Fruit fly (Drosophila melanogaster) whole organism, embryonic: Measurements from ENCODE around the gene CG2955.

Experiments used
- ATbp ChIP-seq: fragments of 200-800 bp; sonication (Bioruptor generic); optimal IDR thresholded peaks from 2 replicates; lab custom pipeline; 2017; ENCODE audit warnings: missing biosample characterization, mild to moderate bottlenecking, missing genetic modification characterization, missing genetic modification reagents
- Blimp-1 ChIP-seq: fragments of 200-800 bp; sonication (Bioruptor generic); optimal IDR thresholded peaks from 3 replicates; lab custom pipeline; 2018; ENCODE audit warnings: missing biosample characterization, missing genetic modification characterization, mild to moderate bottlenecking, moderate library complexity, missing genetic modification reagents
- CG10462 ChIP-seq: fragments of 200-800 bp; sonication (Bioruptor generic); optimal IDR thresholded peaks from 2 replicates; lab custom pipeline; 2016; ENCODE audit warnings: missing biosample characterization, missing genetic modification characterization
- CG11247 ChIP-seq: fragments of 200-800 bp; sonication (Bioruptor generic); IDR thresholded peaks from 2 replicates; pipeline ENCODE4 v1.3.6; 2022; ENCODE audit warnings: missing biosample characterization, missing genetic modification characterization
- CG12942 ChIP-seq: fragments of 200-800 bp; sonication (Bioruptor generic); optimal IDR thresholded peaks from 3 replicates; lab custom pipeline; 2016; ENCODE audit warnings: missing biosample characterization, missing genetic modification characterization
- CG13287 ChIP-seq: fragments of 200-800 bp; sonication (Bioruptor generic); IDR thresholded peaks from 2 replicates; pipeline ENCODE4 v1.3.6; 2022; ENCODE audit warnings: missing biosample characterization, missing genetic modification characterization; ENCODE audit not compliant: partially characterized antibody
- CG14667 ChIP-seq: fragments of 200-800 bp; sonication (Bioruptor generic); IDR thresholded peaks from 2 replicates; pipeline ENCODE4 v1.3.6; 2022; ENCODE audit warnings: missing biosample characterization, missing genetic modification characterization
- CG14860 ChIP-seq: fragments of 200-800 bp; sonication (Bioruptor generic); IDR thresholded peaks from 3 replicates; pipeline ENCODE4 v1.3.6; 2022; ENCODE audit warnings: missing biosample characterization, missing genetic modification characterization; ENCODE audit not compliant: partially characterized antibody
- CG2120 ChIP-seq: fragments of 200-800 bp; sonication (Bioruptor generic); optimal IDR thresholded peaks from 3 replicates; lab custom pipeline; 2016; ENCODE audit warnings: missing biosample characterization, missing genetic modification characterization
- CG2678 ChIP-seq: fragments of 200-800 bp; sonication (Bioruptor generic); optimal IDR thresholded peaks from 3 replicates; lab custom pipeline; 2019; ENCODE audit warnings: missing biosample characterization, mild to moderate bottlenecking, missing genetic modification characterization, moderate library complexity
- CG30020 ChIP-seq: fragments of 200-800 bp; optimal IDR thresholded peaks from 2 replicates; lab custom pipeline; 2019; ENCODE audit warnings: missing biosample characterization, mild to moderate bottlenecking, missing genetic modification characterization, moderate library complexity
- CG31441 ChIP-seq: fragments of 200-800 bp; sonication (Bioruptor generic); IDR thresholded peaks from 2 replicates; pipeline ENCODE4 v1.3.6; 2022; ENCODE audit warnings: missing biosample characterization, missing genetic modification characterization
- CG3281 ChIP-seq: fragments of 200-800 bp; sonication (Bioruptor generic); optimal IDR thresholded peaks from 3 replicates; lab custom pipeline; 2017; ENCODE audit warnings: missing biosample characterization, mild to moderate bottlenecking, missing genetic modification characterization
- CG33557 ChIP-seq: fragments of 200-800 bp; sonication (Bioruptor generic); optimal IDR thresholded peaks from 2 replicates; lab custom pipeline; 2019; ENCODE audit warnings: missing biosample characterization, mild to moderate bottlenecking, missing genetic modification characterization, moderate library complexity
- CG6175 ChIP-seq: fragments of 200-800 bp; sonication (Bioruptor generic); IDR thresholded peaks from 3 replicates; pipeline ENCODE4 v1.3.6; 2022; ENCODE audit warnings: missing biosample characterization, missing genetic modification characterization
- CG8089 ChIP-seq: fragments of 200-800 bp; sonication (Bioruptor generic); optimal IDR thresholded peaks from 3 replicates; lab custom pipeline; 2016; ENCODE audit warnings: missing biosample characterization, missing genetic modification characterization
- CkIIα-i1 ChIP-seq: fragments of 200-800 bp; sonication (Bioruptor generic); IDR thresholded peaks from 2 replicates; pipeline ENCODE4 v1.3.6; 2022; ENCODE audit warnings: missing biosample characterization, missing genetic modification characterization
- D ChIP-seq, 2 experiments: fragments of 200-800 bp in 1 of 2; fragments of >200 bp in 1 of 2; sonication (Bioruptor generic) in 1 of 2; optimal IDR thresholded peaks; 2 replicates in 1 of 2; 3 replicates in 1 of 2; lab custom pipeline; 2017; ENCODE audit warnings: mild to moderate bottlenecking in 1 of 2, missing biosample characterization in 1 of 2, missing genetic modification characterization in 1 of 2, missing genetic modification reagents in 1 of 2
- Dll ChIP-seq: fragments of 200-800 bp; sonication (Bioruptor generic); IDR thresholded peaks from 4 replicates; pipeline ENCODE4 v1.3.6; 2022; ENCODE audit warnings: missing biosample characterization, missing genetic modification characterization; ENCODE audit not compliant: partially characterized antibody
- Gsc ChIP-seq: fragments of 200-800 bp; sonication (Bioruptor generic); IDR thresholded peaks from 2 replicates; pipeline ENCODE4 v1.3.6; 2022; ENCODE audit warnings: missing biosample characterization, missing genetic modification characterization
- Lpt ChIP-seq: fragments of >200 bp; optimal IDR thresholded peaks from 2 replicates; lab custom pipeline; 2018; ENCODE audit warnings: missing biosample characterization, missing genetic modification characterization
- NFAT ChIP-seq: fragments of 200-800 bp; sonication (Bioruptor generic); IDR thresholded peaks from 2 replicates; pipeline ENCODE4 v1.3.6; 2022; ENCODE audit warnings: missing biosample characterization, missing genetic modification characterization
- Nf-YC ChIP-seq: fragments of 200-800 bp; optimal IDR thresholded peaks from 3 replicates; lab custom pipeline; 2019; ENCODE audit warnings: missing biosample characterization, mild to moderate bottlenecking, missing genetic modification characterization, moderate library complexity
- Pdp1 ChIP-seq, 2 experiments: fragments of 200-800 bp; sonication (Bioruptor generic); optimal IDR thresholded peaks; 3 replicates each; lab custom pipeline; 2016; ENCODE audit warnings: missing biosample characterization in 2 of 2, missing genetic modification characterization in 2 of 2, mild to moderate bottlenecking in 1 of 2, moderate library complexity in 1 of 2
- Spps ChIP-seq: fragments of 200-800 bp; sonication (Bioruptor generic); optimal IDR thresholded peaks from 2 replicates; lab custom pipeline; 2018; ENCODE audit warnings: missing biosample characterization, mild to moderate bottlenecking, missing genetic modification characterization
- Ssrp ChIP-seq: fragments of 200-800 bp; sonication (Bioruptor generic); optimal IDR thresholded peaks from 2 replicates; lab custom pipeline; 2018; ENCODE audit warnings: missing biosample characterization, mild to moderate bottlenecking, missing genetic modification characterization, moderate library complexity
- TFAM ChIP-seq: fragments of 200-800 bp; sonication (Bioruptor generic); optimal IDR thresholded peaks from 2 replicates; lab custom pipeline; 2017; ENCODE audit warnings: missing biosample characterization, missing genetic modification characterization, inconsistent platforms
- aop ChIP-seq: fragments of 200-800 bp; sonication (Bioruptor generic); IDR thresholded peaks from 2 replicates; pipeline ENCODE4 v1.3.6; 2022; ENCODE audit warnings: missing biosample characterization, missing genetic modification characterization
- bowl ChIP-seq: fragments of 200-800 bp; sonication (Bioruptor generic); IDR thresholded peaks from 2 replicates; pipeline ENCODE4 v1.3.6; 2022; ENCODE audit warnings: missing biosample characterization, missing genetic modification characterization
- crol ChIP-seq: fragments of 200-800 bp; sonication (Bioruptor generic); IDR thresholded peaks from 2 replicates; pipeline ENCODE4 v1.3.6; 2022; ENCODE audit warnings: missing biosample characterization, missing genetic modification characterization
- emc ChIP-seq: fragments of 200-800 bp; sonication (Bioruptor generic); optimal IDR thresholded peaks from 2 replicates; lab custom pipeline; 2016; ENCODE audit warnings: missing biosample characterization, missing genetic modification characterization
- ewg ChIP-seq: fragments of 200-800 bp; sonication (Bioruptor generic); optimal IDR thresholded peaks from 3 replicates; lab custom pipeline; 2017; ENCODE audit warnings: mild to moderate bottlenecking, missing biosample characterization, missing genetic modification reagents, missing genetic modification characterization
- exex ChIP-seq: fragments of 200-800 bp; sonication (Bioruptor generic); optimal IDR thresholded peaks from 4 replicates; lab custom pipeline; 2018; ENCODE audit warnings: missing biosample characterization, mild to moderate bottlenecking, missing genetic modification characterization, moderate library complexity
- h ChIP-seq: fragments of >200 bp; optimal IDR thresholded peaks from 2 replicates; lab custom pipeline; 2017
- jing ChIP-seq: fragments of 200-800 bp; sonication (Bioruptor generic); optimal IDR thresholded peaks from 2 replicates; lab custom pipeline; 2018; ENCODE audit warnings: missing biosample characterization, mild to moderate bottlenecking, missing genetic modification characterization
- lov ChIP-seq, 2 experiments: fragments of 200-800 bp in 1 of 2; fragments of >200 bp in 1 of 2; sonication (Bioruptor generic) in 1 of 2; IDR thresholded peaks in 1 of 2; optimal IDR thresholded peaks in 1 of 2; 2 replicates in 1 of 2; 3 replicates in 1 of 2; pipeline versions ENCODE4 v1.3.6 to Lab custom; 2017 to 2022; ENCODE audit warnings: missing biosample characterization in 1 of 2, missing genetic modification characterization in 1 of 2
- nerfin-1 ChIP-seq: fragments of 200-800 bp; sonication (Bioruptor generic); optimal IDR thresholded peaks from 3 replicates; lab custom pipeline; 2019; ENCODE audit warnings: missing biosample characterization, mild to moderate bottlenecking, missing genetic modification characterization, moderate library complexity
- otp ChIP-seq: fragments of 200-800 bp; sonication (Bioruptor generic); IDR thresholded peaks from 3 replicates; pipeline ENCODE4, ENCODE4 v1.3.6; 2022; ENCODE audit warnings: missing biosample characterization, missing genetic modification characterization
- salm ChIP-seq: fragments of 200-800 bp; sonication (Bioruptor generic); optimal IDR thresholded peaks from 2 replicates; lab custom pipeline; 2018; ENCODE audit warnings: missing biosample characterization, mild to moderate bottlenecking, missing genetic modification characterization
- seq ChIP-seq: fragments of 200-800 bp; sonication (Bioruptor generic); IDR thresholded peaks from 2 replicates; pipeline ENCODE4 v1.3.6; 2022; ENCODE audit warnings: missing biosample characterization, missing genetic modification characterization
- sim ChIP-seq: fragments of 200-800 bp; sonication (Bioruptor generic); IDR thresholded peaks from 2 replicates; pipeline ENCODE4 v1.3.6; 2022; ENCODE audit warnings: missing biosample characterization, missing genetic modification characterization
- sisA ChIP-seq: fragments of 200-800 bp; sonication (Bioruptor generic); IDR thresholded peaks from 2 replicates; pipeline ENCODE4 v1.3.6; 2022; ENCODE audit warnings: missing biosample characterization, missing genetic modification characterization
- slbo ChIP-seq: fragments of 200-800 bp; sonication (Bioruptor generic); IDR thresholded peaks from 2 replicates; pipeline ENCODE4 v1.3.6; 2022; ENCODE audit warnings: missing biosample characterization, missing genetic modification characterization
- stc ChIP-seq: fragments of 200-800 bp; sonication (Bioruptor generic); IDR thresholded peaks from 2 replicates; pipeline ENCODE4 v1.3.6; 2022; ENCODE audit warnings: missing biosample characterization, missing genetic modification characterization
- tll ChIP-seq, 2 experiments: fragments of 200-800 bp in 1 of 2; fragments of >200 bp in 1 of 2; sonication (Bioruptor generic) in 1 of 2; optimal IDR thresholded peaks; 2 replicates each; lab custom pipeline; 2017 to 2019; ENCODE audit warnings: missing biosample characterization in 2 of 2, missing genetic modification characterization in 2 of 2, mild to moderate bottlenecking in 1 of 2, moderate library complexity in 1 of 2
- twi ChIP-seq: fragments of 200-800 bp; optimal IDR thresholded peaks from 2 replicates; lab custom pipeline; 2019; ENCODE audit warnings: missing biosample characterization, mild to moderate bottlenecking, missing genetic modification characterization, moderate library complexity
- usp ChIP-seq: fragments of >200 bp; optimal IDR thresholded peaks from 2 replicates; lab custom pipeline; 2017; ENCODE audit warnings: missing biosample characterization, missing genetic modification characterization
- wek ChIP-seq: fragments of 200-800 bp; sonication (Bioruptor generic); optimal IDR thresholded peaks from 3 replicates; lab custom pipeline; 2018; ENCODE audit warnings: missing biosample characterization, mild to moderate bottlenecking, missing genetic modification characterization, moderate library complexity

The CG2955 gene

dm6 chr2L:4124629-4125350, 24.3 kb upstream of the CG2955 start (continued):
- peak; percentile 69 for TF ChIP-seq ATbp (GFP tag; lab: Kevin White, UChicago)
- peak; percentile 64 for TF ChIP-seq nerfin-1 (tag; lab: Kevin White, UChicago)
- TF ChIP-seq salm (tag; lab: Kevin White, UChicago): peak; percentile 45
- TF ChIP-seq otp (GFP tag; lab: Robert Waterston, UW): peak; percentile 27; the same call in 1 of the 3 replicates
- TF ChIP-seq Blimp-1 (GFP tag; lab: Kevin White, UChicago): peak; percentile 82
- TF ChIP-seq Ssrp (tag; lab: Kevin White, UChicago): peak; percentile 60
- TF ChIP-seq wek (GFP tag; lab: Kevin White, UChicago): no peak
- TF ChIP-seq Pdp1 (GFP tag; optimal IDR thresholded peaks at IDR 0.05; lab: Kevin White, UChicago): peak; percentile 13 to 40
- no peak for TF ChIP-seq CG10462 (GFP tag; lab: Kevin White, UChicago)
- no peak for TF ChIP-seq CG6175 (GFP tag; lab: Robert Waterston, UW)
- TF ChIP-seq emc (GFP tag; lab: Kevin White, UChicago): no peak
- peak; percentile 78 for TF ChIP-seq crol (GFP tag; lab: Robert Waterston, UW)
- no peak for TF ChIP-seq CG8089 (GFP tag; lab: Kevin White, UChicago)
- TF ChIP-seq CG30020 (tag; lab: Kevin White, UChicago): no peak
- TF ChIP-seq sisA (GFP tag; lab: Robert Waterston, UW): peak; percentile 41
- TF ChIP-seq Lpt (GFP tag; lab: Kevin White, UChicago): no peak
- no peak for TF ChIP-seq Nf-YC (tag; lab: Kevin White, UChicago)
- TF ChIP-seq NFAT (GFP tag; lab: Robert Waterston, UW): no peak
- TF ChIP-seq lov (optimal IDR thresholded peaks at IDR 0.05; lab: Kevin White, UChicago): no peak
- TF ChIP-seq lov (GFP tag; IDR thresholded peaks at IDR 0.05; lab: Robert Waterston, UW): 0 out of 3 replicates have a peak, but pooled peaks have one; percentile 24
- no peak for TF ChIP-seq Dll
- TF ChIP-seq exex (tag; lab: Kevin White, UChicago): no peak
- no peak for TF ChIP-seq D (optimal IDR thresholded peaks at IDR 0.05; lab: Kevin White, UChicago)
- TF ChIP-seq D (GFP tag; optimal IDR thresholded peaks at IDR 0.05; lab: Kevin White, UChicago): peak; percentile 73
- no peak for TF ChIP-seq jing
- TF ChIP-seq slbo: peak; percentile 34; the same call in 1 of the 2 replicates
- no peak for TF ChIP-seq CG14860 (GFP tag; lab: Robert Waterston, UW)
- TF ChIP-seq CG2120 (GFP tag; lab: Kevin White, UChicago): peak; percentile 34
- no peak for TF ChIP-seq TFAM
- TF ChIP-seq CG13287: no peak
- no peak for TF ChIP-seq sim (GFP tag; lab: Robert Waterston, UW)
- peak; percentile 82 for TF ChIP-seq CG2678 (tag; lab: Kevin White, UChicago)
- no peak for TF ChIP-seq bowl
- TF ChIP-seq tll (GFP tag; optimal IDR thresholded peaks at IDR 0.05; lab: Kevin White, UChicago): no peak
- TF ChIP-seq CG12942 (GFP tag; lab: Kevin White, UChicago): peak; percentile 33
- no peak for TF ChIP-seq CG11247 (GFP tag; lab: Robert Waterston, UW)
- TF ChIP-seq twi: peak; percentile 13
- TF ChIP-seq stc (GFP tag; lab: Robert Waterston, UW): peak; percentile 60; the same call in 1 of the 2 replicates
- no peak for TF ChIP-seq h (lab: Kevin White, UChicago)
- no peak for TF ChIP-seq aop (GFP tag; lab: Robert Waterston, UW)
- TF ChIP-seq CkIIα-i1 (GFP tag; lab: Robert Waterston, UW): no peak
- TF ChIP-seq CG33557: peak; percentile 73
- TF ChIP-seq usp (GFP tag; lab: Kevin White, UChicago): no peak
- TF ChIP-seq CG31441 (GFP tag; lab: Robert Waterston, UW): peak; percentile 82
- TF ChIP-seq CG3281 (GFP tag; lab: Kevin White, UChicago): peak; percentile 28
- TF ChIP-seq Spps: peak; percentile 71
- no peak for TF ChIP-seq Gsc (GFP tag; lab: Robert Waterston, UW)
- TF ChIP-seq CG14667 (GFP tag; lab: Robert Waterston, UW): peak; percentile 34
- peak; percentile 40 for TF ChIP-seq ewg (GFP tag; lab: Kevin White, UChicago)
- peak; percentile 49; the same call in 1 of the 2 replicates for TF ChIP-seq seq
